Fruit fly (Drosophila melanogaster) whole organism, embryonic: ENCODE results near the gene Rab5.

Experiments
- Antp ChIP-seq: fragments of 200-800 bp; sonication (Bioruptor generic); optimal IDR thresholded peaks from 3 replicates; lab custom pipeline; 2016; ENCODE audit warnings: missing biosample characterization, missing genetic modification characterization
- Bteb2 ChIP-seq: fragments of 200-800 bp; sonication (Bioruptor generic); optimal IDR thresholded peaks from 2 replicates; lab custom pipeline; 2016; ENCODE audit warnings: missing biosample characterization, missing genetic modification characterization
- CG10147 ChIP-seq: fragments of 200-800 bp; sonication (Bioruptor generic); optimal IDR thresholded peaks from 2 replicates; lab custom pipeline; 2019; ENCODE audit warnings: missing biosample characterization, mild to moderate bottlenecking, missing genetic modification characterization, moderate library complexity
- CG10462 ChIP-seq: fragments of 200-800 bp; sonication (Bioruptor generic); optimal IDR thresholded peaks from 2 replicates; lab custom pipeline; 2016; ENCODE audit warnings: missing biosample characterization, missing genetic modification characterization
- CG12391 ChIP-seq: fragments of 200-800 bp; sonication (Bioruptor generic); optimal IDR thresholded peaks from 3 replicates; lab custom pipeline; 2018; ENCODE audit warnings: missing biosample characterization, mild to moderate bottlenecking, missing genetic modification characterization, moderate library complexity
- CG12659 ChIP-seq: fragments of 200-800 bp; sonication (Bioruptor generic); optimal IDR thresholded peaks from 3 replicates; lab custom pipeline; 2017; ENCODE audit warnings: mild to moderate bottlenecking, missing biosample characterization, missing genetic modification reagents, missing genetic modification characterization
- CG12942 ChIP-seq: fragments of 200-800 bp; sonication (Bioruptor generic); optimal IDR thresholded peaks from 3 replicates; lab custom pipeline; 2016; ENCODE audit warnings: missing biosample characterization, missing genetic modification characterization
- CG14441 ChIP-seq: fragments of 200-800 bp; sonication (Bioruptor generic); IDR thresholded peaks from 2 replicates; pipeline ENCODE4 v1.3.6; 2022; ENCODE audit warnings: missing biosample characterization, missing genetic modification characterization
- CG15514 ChIP-seq: fragments of 200-800 bp; sonication (Bioruptor generic); optimal IDR thresholded peaks from 3 replicates; lab custom pipeline; 2017; ENCODE audit warnings: missing biosample characterization, missing genetic modification characterization, mild to moderate bottlenecking, moderate library complexity, missing genetic modification reagents
- CG32772 ChIP-seq: fragments of 200-800 bp; sonication (Bioruptor generic); IDR thresholded peaks from 2 replicates; pipeline ENCODE4 v1.3.6; 2022; ENCODE audit warnings: missing biosample characterization, missing genetic modification characterization
- CG3281 ChIP-seq: fragments of 200-800 bp; sonication (Bioruptor generic); optimal IDR thresholded peaks from 3 replicates; lab custom pipeline; 2017; ENCODE audit warnings: missing biosample characterization, mild to moderate bottlenecking, missing genetic modification characterization
- CG3847 ChIP-seq: fragments of 200-800 bp; sonication (Bioruptor generic); IDR thresholded peaks from 2 replicates; pipeline ENCODE4 v1.3.6; 2022; ENCODE audit warnings: missing biosample characterization, missing genetic modification characterization
- CG3995 ChIP-seq: fragments of 200-800 bp; sonication (Bioruptor generic); optimal IDR thresholded peaks from 3 replicates; lab custom pipeline; 2016; ENCODE audit warnings: missing biosample characterization, missing genetic modification characterization
- CG4730 ChIP-seq: fragments of 200-800 bp; sonication (Bioruptor generic); IDR thresholded peaks from 2 replicates; pipeline ENCODE4 v1.3.6; 2022; ENCODE audit warnings: missing biosample characterization, missing genetic modification characterization
- CG6683 ChIP-seq: fragments of 200-800 bp; sonication (Bioruptor generic); optimal IDR thresholded peaks from 2 replicates; lab custom pipeline; 2017; ENCODE audit warnings: missing biosample characterization, mild to moderate bottlenecking, missing genetic modification characterization, missing genetic modification reagents
- CG8478 ChIP-seq: fragments of >200 bp; optimal IDR thresholded peaks from 2 replicates; lab custom pipeline; 2018
- CG8924 ChIP-seq: fragments of 200-800 bp; optimal IDR thresholded peaks from 3 replicates; lab custom pipeline; 2019; ENCODE audit warnings: missing biosample characterization, mild to moderate bottlenecking, missing genetic modification characterization, moderate library complexity
- CG9215 ChIP-seq: fragments of 200-800 bp; sonication (Bioruptor generic); IDR thresholded peaks from 2 replicates; pipeline ENCODE4 v1.3.6; 2022; ENCODE audit warnings: missing biosample characterization, missing genetic modification characterization
- CHES-1-like ChIP-seq: fragments of 200-800 bp; sonication (Bioruptor generic); optimal IDR thresholded peaks from 2 replicates; lab custom pipeline; 2016; ENCODE audit warnings: missing biosample characterization, missing genetic modification characterization
- Doc3 ChIP-seq: fragments of 200-800 bp; sonication (Bioruptor generic); IDR thresholded peaks from 3 replicates; pipeline ENCODE4 v1.3.6; 2022; ENCODE audit warnings: missing biosample characterization, missing genetic modification characterization; ENCODE audit not compliant: partially characterized antibody
- Dref ChIP-seq: fragments of 200-800 bp; sonication (Bioruptor generic); IDR thresholded peaks from 2 replicates; pipeline ENCODE4 v1.3.6; 2022; ENCODE audit warnings: missing biosample characterization, missing genetic modification characterization
- HHEX ChIP-seq: fragments of 200-800 bp; sonication (Bioruptor generic); optimal IDR thresholded peaks from 3 replicates; lab custom pipeline; 2017; ENCODE audit warnings: missing biosample characterization, mild to moderate bottlenecking, missing genetic modification characterization, missing genetic modification reagents
- HLH4C ChIP-seq: fragments of 200-800 bp; sonication (Bioruptor generic); IDR thresholded peaks from 3 replicates; pipeline ENCODE4 v1.3.6; 2022; ENCODE audit warnings: missing biosample characterization, missing genetic modification characterization; ENCODE audit not compliant: partially characterized antibody
- Hmx ChIP-seq: fragments of 200-800 bp; sonication (Bioruptor generic); optimal IDR thresholded peaks from 2 replicates; lab custom pipeline; 2016; ENCODE audit warnings: missing biosample characterization, missing genetic modification characterization
- Hr3 ChIP-seq: fragments of 200-800 bp; sonication (Bioruptor generic); optimal IDR thresholded peaks from 3 replicates; lab custom pipeline; 2016; ENCODE audit warnings: missing biosample characterization, missing genetic modification characterization
- Kr ChIP-seq: fragments of 200-800 bp; sonication (Bioruptor generic); optimal IDR thresholded peaks from 2 replicates; lab custom pipeline; 2017; ENCODE audit warnings: missing biosample characterization, mild to moderate bottlenecking, missing genetic modification characterization
- Mad ChIP-seq: fragments of 200-800 bp; sonication (Bioruptor generic); optimal IDR thresholded peaks from 2 replicates; lab custom pipeline; 2016; ENCODE audit warnings: missing biosample characterization, missing genetic modification characterization
- NC2β ChIP-seq: fragments of 200-800 bp; sonication (Bioruptor generic); optimal IDR thresholded peaks from 2 replicates; lab custom pipeline; 2016; ENCODE audit warnings: missing biosample characterization, missing genetic modification characterization
- Poxn ChIP-seq: fragments of 200-800 bp; sonication (Bioruptor generic); IDR thresholded peaks from 2 replicates; pipeline ENCODE4 v1.3.6; 2022; ENCODE audit warnings: missing biosample characterization, missing genetic modification characterization
- Ravus ChIP-seq: fragments of 200-800 bp; sonication (Bioruptor generic); IDR thresholded peaks from 2 replicates; pipeline ENCODE4 v1.3.6; 2022; ENCODE audit warnings: missing biosample characterization, missing genetic modification characterization
- Rx ChIP-seq: fragments of 200-800 bp; sonication (Bioruptor generic); IDR thresholded peaks from 2 replicates; pipeline ENCODE4 v1.3.6; 2022; ENCODE audit warnings: missing biosample characterization, missing genetic modification characterization
- Six4 ChIP-seq: fragments of 200-800 bp; sonication (Bioruptor generic); optimal IDR thresholded peaks from 2 replicates; lab custom pipeline; 2016; ENCODE audit warnings: missing biosample characterization, missing genetic modification characterization
- Spps ChIP-seq: fragments of 200-800 bp; sonication (Bioruptor generic); optimal IDR thresholded peaks from 2 replicates; lab custom pipeline; 2018; ENCODE audit warnings: missing biosample characterization, mild to moderate bottlenecking, missing genetic modification characterization
- Vsx1 ChIP-seq: fragments of 200-800 bp; sonication (Bioruptor generic); optimal IDR thresholded peaks from 2 replicates; lab custom pipeline; 2017; ENCODE audit warnings: missing biosample characterization, mild to moderate bottlenecking, missing genetic modification characterization, missing genetic modification reagents
- amos ChIP-seq: fragments of 200-800 bp; sonication (Bioruptor generic); IDR thresholded peaks from 2 replicates; pipeline ENCODE4 v1.3.6; 2022; ENCODE audit warnings: missing biosample characterization, missing genetic modification characterization; ENCODE audit not compliant: partially characterized antibody
- ato ChIP-seq: fragments of 200-800 bp; sonication (Bioruptor generic); IDR thresholded peaks from 2 replicates; pipeline ENCODE4 v1.3.6; 2022; ENCODE audit warnings: missing biosample characterization, missing genetic modification characterization; ENCODE audit not compliant: partially characterized antibody
- bcd ChIP-seq: fragments of 200-800 bp; sonication (Bioruptor generic); optimal IDR thresholded peaks from 2 replicates; lab custom pipeline; 2017; ENCODE audit warnings: missing biosample characterization, mild to moderate bottlenecking, missing genetic modification characterization
- cad ChIP-seq: fragments of >200 bp; optimal IDR thresholded peaks from 2 replicates; lab custom pipeline; 2017; ENCODE audit warnings: missing biosample characterization, missing genetic modification characterization
- emc ChIP-seq: fragments of 200-800 bp; sonication (Bioruptor generic); optimal IDR thresholded peaks from 2 replicates; lab custom pipeline; 2016; ENCODE audit warnings: missing biosample characterization, missing genetic modification characterization
- fd102C ChIP-seq: fragments of 200-800 bp; sonication (Bioruptor generic); optimal IDR thresholded peaks from 2 replicates; lab custom pipeline; 2018; ENCODE audit warnings: missing biosample characterization, mild to moderate bottlenecking, missing genetic modification characterization, moderate library complexity
- fd64A ChIP-seq: fragments of 200-800 bp; sonication (Bioruptor generic); optimal IDR thresholded peaks from 3 replicates; lab custom pipeline; 2018; ENCODE audit warnings: missing biosample characterization, mild to moderate bottlenecking, missing genetic modification characterization
- grau ChIP-seq: fragments of 200-800 bp; optimal IDR thresholded peaks from 3 replicates; lab custom pipeline; 2019; ENCODE audit warnings: missing biosample characterization, mild to moderate bottlenecking, missing genetic modification characterization, moderate library complexity
- gro ChIP-seq: fragments of 200-800 bp; sonication (Bioruptor generic); optimal IDR thresholded peaks from 2 replicates; lab custom pipeline; 2016; ENCODE audit warnings: missing biosample characterization, missing genetic modification characterization
- h ChIP-seq: fragments of >200 bp; optimal IDR thresholded peaks from 2 replicates; lab custom pipeline; 2017
- her ChIP-seq: fragments of 200-800 bp; sonication (Bioruptor generic); optimal IDR thresholded peaks from 2 replicates; lab custom pipeline; 2016; ENCODE audit warnings: missing biosample characterization, missing genetic modification characterization
- ind ChIP-seq: fragments of 200-800 bp; sonication (Bioruptor generic); optimal IDR thresholded peaks from 3 replicates; lab custom pipeline; 2016; ENCODE audit warnings: missing biosample characterization, missing genetic modification characterization
- mirr ChIP-seq: fragments of 200-800 bp; sonication (Bioruptor generic); optimal IDR thresholded peaks from 3 replicates; lab custom pipeline; 2018; ENCODE audit warnings: missing biosample characterization, mild to moderate bottlenecking, missing genetic modification characterization
- row ChIP-seq: fragments of 200-800 bp; sonication (Bioruptor generic); IDR thresholded peaks from 3 replicates; pipeline ENCODE4 v1.3.6; 2022; ENCODE audit warnings: missing biosample characterization, missing genetic modification characterization
- tio ChIP-seq: fragments of 200-800 bp; sonication (Bioruptor generic); optimal IDR thresholded peaks from 2 replicates; lab custom pipeline; 2017; ENCODE audit warnings: missing biosample characterization, missing genetic modification characterization, inconsistent platforms
- toy ChIP-seq: fragments of 200-800 bp; sonication (Bioruptor generic); IDR thresholded peaks from 2 replicates; pipeline ENCODE4 v1.3.6; 2022; ENCODE audit warnings: missing biosample characterization, missing genetic modification characterization
- trem ChIP-seq: fragments of 200-800 bp; optimal IDR thresholded peaks from 3 replicates; lab custom pipeline; 2019; ENCODE audit warnings: missing biosample characterization, mild to moderate bottlenecking, missing genetic modification characterization, moderate library complexity
- zfh2 ChIP-seq: fragments of 200-800 bp; sonication (Bioruptor generic); optimal IDR thresholded peaks from 2 replicates; lab custom pipeline; 2016; ENCODE audit warnings: missing biosample characterization, missing genetic modification characterization

The Rab5 gene

DNA sequence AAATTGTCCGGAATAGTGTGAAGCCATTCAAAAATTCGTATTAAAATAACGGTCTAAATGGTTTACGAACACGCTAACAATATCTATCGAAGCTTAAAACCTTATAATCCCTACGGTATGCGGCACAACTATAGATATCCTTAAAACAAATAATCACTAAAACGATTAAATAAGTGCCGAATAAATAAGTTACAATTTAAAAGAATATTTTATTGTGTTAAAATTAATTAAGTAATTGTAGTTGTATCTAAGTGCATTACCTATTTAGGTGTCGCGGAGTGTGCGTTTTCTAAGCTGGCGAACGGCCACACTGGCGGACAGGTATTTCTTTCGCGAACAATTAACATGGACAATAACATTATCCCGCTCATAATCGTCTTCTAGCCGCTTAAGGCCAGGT lies 15.7 kb upstream of the Rab5 start, which contains the start of gene Eogt (continued):
- TF ChIP-seq CG15514 (GFP tag; lab: Kevin White, UChicago), result peak; percentile 77
- TF ChIP-seq NC2β (GFP tag; lab: Kevin White, UChicago), result peak; percentile 68
- TF ChIP-seq Bteb2 (GFP tag; lab: Kevin White, UChicago), result peak; percentile 63
- TF ChIP-seq cad (GFP tag; lab: Kevin White, UChicago), result no peak
- TF ChIP-seq Kr (GFP tag; lab: Kevin White, UChicago), result no peak
- peak; percentile 85 for TF ChIP-seq Ravus (GFP tag; lab: Robert Waterston, UW)
- peak; percentile 93 for TF ChIP-seq CG12942 (GFP tag; lab: Kevin White, UChicago)
- no peak for TF ChIP-seq amos
- peak; percentile 94 for TF ChIP-seq CG8924 (tag; lab: Kevin White, UChicago)
- TF ChIP-seq HLH4C (GFP tag; lab: Robert Waterston, UW), result no peak
- peak; percentile 90 for TF ChIP-seq CG10462 (GFP tag; lab: Kevin White, UChicago)
- peak; percentile 91 for TF ChIP-seq CG9215 (GFP tag; lab: Robert Waterston, UW)
- peak; percentile 79 for TF ChIP-seq Six4
- peak; percentile 33 for TF ChIP-seq fd64A
- TF ChIP-seq ind (GFP tag; lab: Kevin White, UChicago), result peak; percentile 85
- TF ChIP-seq Poxn (GFP tag; lab: Robert Waterston, UW), result peak; percentile 89
- peak; percentile 69 for TF ChIP-seq fd102C (GFP tag; lab: Kevin White, UChicago)
- TF ChIP-seq Mad (GFP tag; lab: Kevin White, UChicago), result peak; percentile 71
- peak; percentile 5 for TF ChIP-seq Hmx (GFP tag; lab: Kevin White, UChicago)
- TF ChIP-seq h, result no peak
- TF ChIP-seq Spps, result peak; percentile 85
- TF ChIP-seq CG3995 (GFP tag; lab: Kevin White, UChicago), result peak; percentile 26
- TF ChIP-seq CG3847 (GFP tag; lab: Robert Waterston, UW), result peak; percentile 95
- peak; percentile 32 for TF ChIP-seq emc
- TF ChIP-seq CG10147 (GFP tag; lab: Kevin White, UChicago), result peak; percentile 85
- peak; percentile 88 for TF ChIP-seq toy
- TF ChIP-seq gro, result peak; percentile 27
- TF ChIP-seq CG32772 (GFP tag; lab: Robert Waterston, UW), result peak; percentile 97
- TF ChIP-seq CHES-1-like, result peak; percentile 37
- TF ChIP-seq mirr (GFP tag; lab: Kevin White, UChicago), result peak; percentile 46
- peak; percentile 68 for TF ChIP-seq CG6683 (GFP tag; lab: Kevin White, UChicago)
- peak; percentile 96 for TF ChIP-seq bcd (GFP tag; lab: Kevin White, UChicago)
- TF ChIP-seq zfh2 (GFP tag; lab: Kevin White, UChicago), result peak; percentile 78
- TF ChIP-seq Vsx1 (GFP tag; lab: Kevin White, UChicago), result no peak
- peak; percentile 80 for TF ChIP-seq HHEX (GFP tag; lab: Kevin White, UChicago)
- TF ChIP-seq CG14441, result peak; percentile 96
- peak; percentile 88 for TF ChIP-seq tio (GFP tag; lab: Kevin White, UChicago)
- no peak for TF ChIP-seq CG8478 (lab: Kevin White, UChicago)
- peak; percentile 95 for TF ChIP-seq CG4730 (GFP tag; lab: Robert Waterston, UW)
- TF ChIP-seq her (GFP tag; lab: Kevin White, UChicago), result no peak
- peak; percentile 45 for TF ChIP-seq Antp
- no peak for TF ChIP-seq Doc3 (GFP tag; lab: Robert Waterston, UW)
- peak; percentile 90 for TF ChIP-seq trem (tag; lab: Kevin White, UChicago)
- TF ChIP-seq row (GFP tag; lab: Robert Waterston, UW), result peak; percentile 99
- TF ChIP-seq grau, result peak; percentile 94
- peak; percentile 95 for TF ChIP-seq CG12659 (GFP tag; lab: Kevin White, UChicago)
- peak; percentile 84 for TF ChIP-seq CG3281 (GFP tag; lab: Kevin White, UChicago)
- no peak for TF ChIP-seq ato (GFP tag; lab: Robert Waterston, UW)
- TF ChIP-seq Rx (GFP tag; lab: Robert Waterston, UW), result peak; percentile 94
- TF ChIP-seq Dref (GFP tag; lab: Robert Waterston, UW), result peak; percentile 39
- TF ChIP-seq Hr3 (GFP tag; lab: Kevin White, UChicago), result peak; percentile 94
- peak; percentile 96 for TF ChIP-seq CG12391
